Fruit fly (Drosophila melanogaster) whole organism, embryonic: ENCODE data around the gene CG13481.

Experiments used
- Ada2b ChIP-seq: fragments of 200-800 bp; sonication (Bioruptor generic); IDR thresholded peaks from 2 replicates; pipeline ENCODE4 v1.3.6; 2022; ENCODE audit warnings: missing biosample characterization, missing genetic modification characterization
- B-H1 ChIP-seq: fragments of 200-800 bp; sonication (Bioruptor generic); IDR thresholded peaks from 3 replicates; pipeline ENCODE4 v1.3.6; 2022; ENCODE audit warnings: missing biosample characterization, missing genetic modification characterization
- BtbVII ChIP-seq: fragments of 200-800 bp; sonication (Bioruptor generic); optimal IDR thresholded peaks from 3 replicates; lab custom pipeline; 2017; ENCODE audit warnings: missing biosample characterization, mild to moderate bottlenecking, missing genetic modification characterization
- CG10654 ChIP-seq: fragments of 200-800 bp; sonication (Bioruptor generic); optimal IDR thresholded peaks from 2 replicates; lab custom pipeline; 2016; ENCODE audit warnings: missing biosample characterization, missing genetic modification characterization
- CG11093 ChIP-seq: fragments of 200-800 bp; sonication (Bioruptor generic); IDR thresholded peaks from 3 replicates; pipeline ENCODE4 v1.3.6; 2022; ENCODE audit warnings: missing biosample characterization, missing genetic modification characterization
- CG12155 ChIP-seq: fragments of 200-800 bp; sonication (Bioruptor generic); optimal IDR thresholded peaks from 3 replicates; lab custom pipeline; 2016; ENCODE audit warnings: missing biosample characterization, missing genetic modification characterization
- CG1233 ChIP-seq: fragments of 200-800 bp; sonication (Bioruptor generic); optimal IDR thresholded peaks from 4 replicates; lab custom pipeline; 2018; ENCODE audit warnings: missing biosample characterization, mild to moderate bottlenecking, missing genetic modification characterization
- CG14667 ChIP-seq: fragments of 200-800 bp; sonication (Bioruptor generic); IDR thresholded peaks from 2 replicates; pipeline ENCODE4 v1.3.6; 2022; ENCODE audit warnings: missing biosample characterization, missing genetic modification characterization
- CG15601 ChIP-seq: fragments of 200-800 bp; sonication (Bioruptor generic); optimal IDR thresholded peaks from 3 replicates; lab custom pipeline; 2019; ENCODE audit warnings: missing biosample characterization, mild to moderate bottlenecking, missing genetic modification characterization, moderate library complexity
- CG17385 ChIP-seq: fragments of 200-800 bp; sonication (Bioruptor generic); optimal IDR thresholded peaks from 3 replicates; lab custom pipeline; 2018; ENCODE audit warnings: missing biosample characterization, mild to moderate bottlenecking, missing genetic modification characterization
- CG18262 ChIP-seq: fragments of 200-800 bp; optimal IDR thresholded peaks from 3 replicates; lab custom pipeline; 2019; ENCODE audit warnings: missing biosample characterization, mild to moderate bottlenecking, missing genetic modification characterization, moderate library complexity
- CG2678 ChIP-seq: fragments of 200-800 bp; sonication (Bioruptor generic); optimal IDR thresholded peaks from 3 replicates; lab custom pipeline; 2019; ENCODE audit warnings: missing biosample characterization, mild to moderate bottlenecking, missing genetic modification characterization, moderate library complexity
- CG2712 ChIP-seq: fragments of 200-800 bp; optimal IDR thresholded peaks from 3 replicates; lab custom pipeline; 2019; ENCODE audit warnings: missing biosample characterization, mild to moderate bottlenecking, missing genetic modification characterization, moderate library complexity
- CG31441 ChIP-seq: fragments of 200-800 bp; sonication (Bioruptor generic); IDR thresholded peaks from 2 replicates; pipeline ENCODE4 v1.3.6; 2022; ENCODE audit warnings: missing biosample characterization, missing genetic modification characterization
- CG32767 ChIP-seq: fragments of 200-800 bp; sonication (Bioruptor generic); IDR thresholded peaks from 2 replicates; pipeline ENCODE4 v1.3.6; 2022; ENCODE audit warnings: missing biosample characterization, missing genetic modification characterization
- CG3838 ChIP-seq: fragments of 200-800 bp; sonication (Bioruptor generic); optimal IDR thresholded peaks from 3 replicates; lab custom pipeline; 2016; ENCODE audit warnings: missing biosample characterization, missing genetic modification characterization
- CG42726 ChIP-seq: fragments of 200-800 bp; sonication (Bioruptor generic); IDR thresholded peaks from 2 replicates; pipeline ENCODE4 v1.3.6; 2022; ENCODE audit warnings: missing biosample characterization, missing genetic modification characterization; ENCODE audit not compliant: partially characterized antibody
- CG6175 ChIP-seq: fragments of 200-800 bp; sonication (Bioruptor generic); IDR thresholded peaks from 3 replicates; pipeline ENCODE4 v1.3.6; 2022; ENCODE audit warnings: missing biosample characterization, missing genetic modification characterization
- CG6683 ChIP-seq: fragments of 200-800 bp; sonication (Bioruptor generic); optimal IDR thresholded peaks from 2 replicates; lab custom pipeline; 2017; ENCODE audit warnings: missing biosample characterization, mild to moderate bottlenecking, missing genetic modification characterization, missing genetic modification reagents
- CG7928 ChIP-seq: fragments of 200-800 bp; sonication (Bioruptor generic); optimal IDR thresholded peaks from 2 replicates; lab custom pipeline; 2017; ENCODE audit warnings: missing biosample characterization, mild to moderate bottlenecking, missing genetic modification characterization
- CG8290 ChIP-seq, 3 experiments: fragments of 200-800 bp; sonication (Bioruptor generic); optimal IDR thresholded peaks; 2 replicates each; lab custom pipeline; 2016 to 2019; ENCODE audit warnings: missing biosample characterization in 3 of 3, missing genetic modification characterization in 3 of 3, mild to moderate bottlenecking in 2 of 3, moderate library complexity in 1 of 3
- Deaf1 ChIP-seq: fragments of 200-800 bp; optimal IDR thresholded peaks from 3 replicates; lab custom pipeline; 2019; ENCODE audit warnings: missing biosample characterization, mild to moderate bottlenecking, missing genetic modification characterization, moderate library complexity
- Dip2 ChIP-seq: fragments of 200-800 bp; sonication (Bioruptor generic); IDR thresholded peaks from 2 replicates; pipeline ENCODE4 v1.3.6; 2022; ENCODE audit warnings: missing biosample characterization, missing genetic modification characterization
- GATAe ChIP-seq: fragments of 200-800 bp; sonication (Bioruptor generic); conservative IDR thresholded peaks from 2 replicates; pipeline ENCODE4 v1.3.6; 2022; ENCODE audit warnings: missing biosample characterization, missing genetic modification characterization
- H15 ChIP-seq: fragments of 200-800 bp; sonication (Bioruptor generic); IDR thresholded peaks from 3 replicates; pipeline ENCODE4 v1.3.6; 2022; ENCODE audit warnings: missing biosample characterization, missing genetic modification characterization
- MBD-R2 ChIP-seq: fragments of 200-800 bp; sonication (Bioruptor generic); IDR thresholded peaks from 2 replicates; pipeline ENCODE4 v1.3.6; 2022; ENCODE audit warnings: missing biosample characterization, missing genetic modification characterization
- Nf-YB ChIP-seq: fragments of 200-800 bp; sonication (Bioruptor generic); optimal IDR thresholded peaks from 3 replicates; lab custom pipeline; 2019; ENCODE audit warnings: missing biosample characterization, mild to moderate bottlenecking, missing genetic modification characterization, moderate library complexity
- Nf-YC ChIP-seq: fragments of 200-800 bp; optimal IDR thresholded peaks from 3 replicates; lab custom pipeline; 2019; ENCODE audit warnings: missing biosample characterization, mild to moderate bottlenecking, missing genetic modification characterization, moderate library complexity
- PHDP ChIP-seq: fragments of 200-800 bp; sonication (Bioruptor generic); optimal IDR thresholded peaks from 3 replicates; lab custom pipeline; 2018; ENCODE audit warnings: missing biosample characterization, mild to moderate bottlenecking, missing genetic modification characterization, moderate library complexity
- Rfx ChIP-seq: fragments of 200-800 bp; sonication (Bioruptor generic); IDR thresholded peaks from 2 replicates; pipeline ENCODE4 v1.3.6; 2022; ENCODE audit warnings: missing biosample characterization, missing genetic modification characterization
- Sox102F ChIP-seq: fragments of 200-800 bp; sonication (Bioruptor generic); optimal IDR thresholded peaks from 2 replicates; lab custom pipeline; 2018; ENCODE audit warnings: missing biosample characterization, mild to moderate bottlenecking, missing genetic modification characterization, moderate library complexity
- Xrp1 ChIP-seq: fragments of 200-800 bp; sonication (Bioruptor generic); IDR thresholded peaks from 2 replicates; pipeline ENCODE4 v1.3.6; 2022; ENCODE audit warnings: missing biosample characterization, missing genetic modification characterization
- ase ChIP-seq: fragments of 200-800 bp; sonication (Bioruptor generic); IDR thresholded peaks from 3 replicates; pipeline ENCODE4 v1.3.6; 2022; ENCODE audit warnings: missing biosample characterization, missing genetic modification characterization
- az2 ChIP-seq: fragments of 200-800 bp; sonication (Bioruptor generic); optimal IDR thresholded peaks from 3 replicates; lab custom pipeline; 2016; ENCODE audit warnings: missing biosample characterization, missing genetic modification characterization
- bcd ChIP-seq: fragments of 200-800 bp; sonication (Bioruptor generic); optimal IDR thresholded peaks from 2 replicates; lab custom pipeline; 2017; ENCODE audit warnings: missing biosample characterization, mild to moderate bottlenecking, missing genetic modification characterization
- bsh ChIP-seq, 2 experiments: fragments of 200-800 bp; sonication (Bioruptor generic); optimal IDR thresholded peaks; 2 replicates each; lab custom pipeline; 2017 to 2018; ENCODE audit warnings: mild to moderate bottlenecking in 2 of 2, missing biosample characterization in 2 of 2, missing genetic modification characterization in 2 of 2, moderate library complexity in 1 of 2
- caup ChIP-seq: fragments of 200-800 bp; sonication (Bioruptor generic); optimal IDR thresholded peaks from 3 replicates; lab custom pipeline; 2017; ENCODE audit warnings: missing biosample characterization, mild to moderate bottlenecking, missing genetic modification characterization, moderate library complexity; ENCODE audit not compliant: severe bottlenecking
- disco-r ChIP-seq: fragments of 200-800 bp; sonication (Bioruptor generic); optimal IDR thresholded peaks from 2 replicates; lab custom pipeline; 2016; ENCODE audit warnings: missing biosample characterization, missing genetic modification characterization
- esg ChIP-seq: fragments of 200-800 bp; sonication (Bioruptor generic); conservative IDR thresholded peaks from 2 replicates; pipeline ENCODE4 v1.3.6; 2022; ENCODE audit warnings: missing biosample characterization, missing genetic modification characterization
- grau ChIP-seq: fragments of 200-800 bp; optimal IDR thresholded peaks from 3 replicates; lab custom pipeline; 2019; ENCODE audit warnings: missing biosample characterization, mild to moderate bottlenecking, missing genetic modification characterization, moderate library complexity
- gsb ChIP-seq: fragments of 200-800 bp; sonication (Bioruptor generic); IDR thresholded peaks from 2 replicates; pipeline ENCODE4 v1.3.6; 2022; ENCODE audit warnings: missing biosample characterization, missing genetic modification characterization
- hkb ChIP-seq, 2 experiments: fragments of 200-800 bp in 1 of 2; fragments of >200 bp in 1 of 2; sonication (Bioruptor generic) in 1 of 2; IDR thresholded peaks in 1 of 2; optimal IDR thresholded peaks in 1 of 2; 2 replicates each; pipeline versions ENCODE4 v1.3.6 to Lab custom; 2017 to 2022; ENCODE audit warnings: missing biosample characterization in 1 of 2, missing genetic modification characterization in 1 of 2
- mam ChIP-seq: fragments of 200-800 bp; sonication (Bioruptor generic); optimal IDR thresholded peaks from 3 replicates; lab custom pipeline; 2016; ENCODE audit warnings: missing biosample characterization, missing genetic modification characterization
- peb ChIP-seq: fragments of 200-800 bp; sonication (Bioruptor generic); IDR thresholded peaks from 2 replicates; pipeline ENCODE4 v1.3.6; 2022; ENCODE audit warnings: missing biosample characterization, missing genetic modification characterization
- psq ChIP-seq: fragments of 200-800 bp; sonication (Bioruptor generic); optimal IDR thresholded peaks from 2 replicates; lab custom pipeline; 2017; ENCODE audit warnings: missing biosample characterization, missing genetic modification characterization
- sens-2 ChIP-seq: fragments of 200-800 bp; sonication (Bioruptor generic); IDR thresholded peaks from 2 replicates; pipeline ENCODE4 v1.3.6; 2022; ENCODE audit warnings: missing biosample characterization, missing genetic modification characterization
- slbo ChIP-seq: fragments of 200-800 bp; sonication (Bioruptor generic); IDR thresholded peaks from 2 replicates; pipeline ENCODE4 v1.3.6; 2022; ENCODE audit warnings: missing biosample characterization, missing genetic modification characterization
- tin ChIP-seq: fragments of 200-800 bp; sonication (Bioruptor generic); optimal IDR thresholded peaks from 3 replicates; lab custom pipeline; 2016; ENCODE audit warnings: missing biosample characterization, missing genetic modification characterization
- z ChIP-seq: fragments of 200-800 bp; sonication (Bioruptor generic); IDR thresholded peaks from 3 replicates; pipeline ENCODE4 v1.3.6; 2022; ENCODE audit warnings: missing biosample characterization, missing genetic modification characterization
- zfh1 ChIP-seq: fragments of 200-800 bp; sonication (Bioruptor generic); IDR thresholded peaks from 3 replicates; pipeline ENCODE4 v1.3.6; 2022; ENCODE audit warnings: missing biosample characterization, missing genetic modification characterization

The CG13481 gene

DNA sequence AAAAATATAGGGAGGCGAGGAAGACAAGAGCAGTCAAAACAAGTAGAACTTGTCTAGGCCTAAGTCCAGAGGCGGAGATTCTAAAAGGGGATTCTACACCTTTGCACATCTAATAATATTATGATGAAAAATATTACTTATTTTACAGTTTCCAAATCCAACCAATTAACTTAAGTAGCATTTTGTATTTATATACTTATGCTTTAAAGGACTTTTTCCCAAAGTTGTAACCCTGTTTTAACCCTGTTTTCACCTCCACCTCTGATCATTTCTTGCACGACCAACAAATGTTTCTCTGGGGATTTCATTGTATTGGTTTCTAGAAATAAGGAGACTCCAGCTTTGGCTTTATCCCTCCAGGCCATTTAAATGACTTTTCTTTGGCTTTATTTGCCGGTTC lies 33.6 kb downstream of the CG13481 start (continued):
- TF ChIP-seq tin (GFP tag; lab: Kevin White, UChicago) (peak; percentile 40), ase (no peak), mam (GFP tag; lab: Kevin White, UChicago) (peak; percentile 2), hkb (optimal IDR thresholded peaks at IDR 0.05; lab: Kevin White, UChicago) (no peak), hkb (GFP tag; IDR thresholded peaks at IDR 0.05; lab: Robert Waterston, UW) (no peak), B-H1 (GFP tag; lab: Robert Waterston, UW) (peak; percentile 55; the same call in 2 of the 3 replicates), esg (no peak), CG18262 (peak; percentile 78), bsh (GFP tag; optimal IDR thresholded peaks at IDR 0.05; lab: Kevin White, UChicago) (peak in 1 of 2 experiments; percentile 62), GATAe (GFP tag; lab: Robert Waterston, UW) (no peak; the same call in 1 of the 2 replicates), CG31441 (peak; percentile 67), CG3838 (GFP tag; lab: Kevin White, UChicago) (no peak), CG15601 (tag; lab: Kevin White, UChicago) (no peak), MBD-R2 (GFP tag; lab: Robert Waterston, UW) (peak; percentile 51; the same call in 1 of the 2 replicates), CG8290 (GFP tag; optimal IDR thresholded peaks at IDR 0.05; lab: Kevin White, UChicago) (no peak), CG8290 (tag; optimal IDR thresholded peaks at IDR 0.05; lab: Kevin White, UChicago) (peak in 1 of 2 experiments; percentile 6), z (GFP tag; lab: Robert Waterston, UW) (0 out of 3 replicates have a peak, but pooled peaks have one; percentile 29), CG10654 (GFP tag; lab: Kevin White, UChicago) (peak; percentile 30), PHDP (tag; lab: Kevin White, UChicago) (peak; percentile 8), psq (GFP tag; lab: Kevin White, UChicago) (no peak), gsb (GFP tag; lab: Robert Waterston, UW) (peak; percentile 39), CG6175 (peak; percentile 77; the same call in 2 of the 3 replicates), BtbVII (peak; percentile 47), Nf-YB (GFP tag; lab: Kevin White, UChicago) (no peak), bcd (GFP tag; lab: Kevin White, UChicago) (peak; percentile 50), sens-2 (GFP tag; lab: Robert Waterston, UW) (no peak), H15 (GFP tag; lab: Robert Waterston, UW) (peak; percentile 61; the same call in 2 of the 3 replicates), CG14667 (GFP tag; lab: Robert Waterston, UW) (peak; percentile 59; the same call in 1 of the 2 replicates), peb (GFP tag; lab: Robert Waterston, UW) (peak; percentile 45; the same call in 1 of the 2 replicates), Sox102F (GFP tag; lab: Kevin White, UChicago) (no peak), Ada2b (GFP tag; lab: Robert Waterston, UW) (peak; percentile 68), zfh1 (peak; percentile 69), CG17385 (GFP tag; lab: Kevin White, UChicago) (no peak), CG7928 (GFP tag; lab: Kevin White, UChicago) (peak; percentile 32), CG1233 (GFP tag; lab: Kevin White, UChicago) (peak; percentile 24), Dip2 (GFP tag; lab: Robert Waterston, UW) (no peak), Rfx (GFP tag; lab: Robert Waterston, UW) (peak; percentile 91), CG2712 (tag; lab: Kevin White, UChicago) (peak; percentile 82), CG42726 (GFP tag; lab: Robert Waterston, UW) (no peak), az2 (GFP tag; lab: Kevin White, UChicago) (no peak), CG12155 (GFP tag; lab: Kevin White, UChicago) (peak; percentile 30), Nf-YC (tag; lab: Kevin White, UChicago) (no peak), caup (GFP tag; lab: Kevin White, UChicago) (peak; percentile 25), Deaf1 (peak; percentile 10), Xrp1 (GFP tag; lab: Robert Waterston, UW) (peak; percentile 87), CG2678 (tag; lab: Kevin White, UChicago) (peak; percentile 74), disco-r (GFP tag; lab: Kevin White, UChicago) (no peak), CG32767 (no peak), slbo (GFP tag; lab: Robert Waterston, UW) (peak; percentile 77), CG11093 (GFP tag; lab: Robert Waterston, UW) (0 out of 3 replicates have a peak, but pooled peaks have one; percentile 36), grau (peak; percentile 31), CG6683 (no peak)
